Fruit fly (Drosophila melanogaster): Measurements from ENCODE around the gene Toll-9.

The Toll-9 gene

DNA sequence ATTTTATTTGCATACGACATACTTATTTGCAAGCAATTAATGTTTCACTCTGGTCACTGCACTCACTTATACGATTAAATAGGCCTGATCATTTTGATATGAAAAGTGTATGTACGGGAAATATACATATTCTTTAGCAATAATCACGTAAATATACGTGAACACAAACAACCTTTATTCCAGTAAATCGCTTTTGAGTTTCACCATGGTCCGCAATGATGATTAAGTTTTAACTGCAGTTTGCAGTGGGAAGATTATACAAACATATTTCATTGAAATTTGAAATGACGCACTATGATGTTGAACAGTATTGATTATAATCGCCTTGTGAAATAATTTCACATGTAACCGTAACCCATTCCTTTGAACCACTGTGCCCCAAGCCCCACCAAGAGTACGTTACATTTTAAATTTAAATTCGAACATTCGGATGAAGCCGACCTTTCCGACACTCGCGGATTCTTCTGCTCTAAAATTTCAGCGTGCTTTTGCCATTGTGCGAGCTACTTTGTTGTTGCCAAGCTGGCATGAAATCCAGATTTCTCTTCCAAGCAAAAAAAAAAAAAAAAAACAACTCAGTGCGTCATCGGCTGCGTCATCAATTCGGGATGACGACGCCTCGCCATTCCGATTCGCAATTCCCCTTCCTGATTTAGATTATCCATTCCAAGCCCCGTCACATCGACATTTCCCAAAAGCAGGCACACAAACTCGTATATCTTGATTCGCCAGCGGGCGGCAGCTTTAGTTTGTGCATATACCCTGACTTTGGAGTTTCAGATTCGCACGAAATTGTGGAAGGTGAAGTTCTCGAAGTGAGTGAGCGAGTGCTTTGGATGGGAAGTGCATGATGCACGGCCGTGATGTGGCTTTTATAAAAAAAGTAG is 37.2 kb upstream of the Toll-9 start (continued):
- TF ChIP-seq CG9139 (GFP tag; optimal IDR thresholded peaks at IDR 0.05) (peak; percentile 0), CG15336 (GFP tag; IDR thresholded peaks at IDR 0.05) (no peak; the same call in 1 of the 2 replicates), CG31627 (GFP tag; optimal IDR thresholded peaks at IDR 0.05) (peak; percentile 83), Blimp-1 (GFP tag; optimal IDR thresholded peaks at IDR 0.05) (peak; percentile 62), Hr39 (GFP tag; optimal IDR thresholded peaks at IDR 0.05) (peak; percentile 81), dsx (GFP tag; optimal IDR thresholded peaks at IDR 0.05; ENCODE audit: poor library complexity, severe bottlenecking) (peak; percentile 97), Gug (GFP tag; IDR thresholded peaks at IDR 0.05) (no peak), CG6808 (GFP tag; optimal IDR thresholded peaks at IDR 0.05) (peak; percentile 80), achi (GFP tag; optimal IDR thresholded peaks at IDR 0.05) (peak; percentile 39), Met (GFP tag; optimal IDR thresholded peaks at IDR 0.05) (peak; percentile 82), Sox14 (GFP tag; optimal IDR thresholded peaks at IDR 0.05) (peak; percentile 61), svp (GFP tag) (peak; percentile 93), CG6792 (GFP tag; optimal IDR thresholded peaks at IDR 0.05) (peak; percentile 60), Sox102F (GFP tag; optimal IDR thresholded peaks at IDR 0.05) (peak; percentile 51), Ets21C (GFP tag; optimal IDR thresholded peaks at IDR 0.05) (peak; percentile 74), ss (GFP tag; optimal IDR thresholded peaks at IDR 0.05) (peak; percentile 56 to 79), acj6 (GFP tag; optimal IDR thresholded peaks at IDR 0.05) (peak; percentile 57), CG16779 (tag; optimal IDR thresholded peaks at IDR 0.05) (peak; percentile 40), Eip78C (GFP tag) (peak; percentile 93), CG34406 (GFP tag; optimal IDR thresholded peaks at IDR 0.05) (peak; percentile 63), OdsH (GFP tag; optimal IDR thresholded peaks at IDR 0.05) (peak; percentile 63), CG6276 (GFP tag; optimal IDR thresholded peaks at IDR 0.05) (peak; percentile 5)

DNA sequence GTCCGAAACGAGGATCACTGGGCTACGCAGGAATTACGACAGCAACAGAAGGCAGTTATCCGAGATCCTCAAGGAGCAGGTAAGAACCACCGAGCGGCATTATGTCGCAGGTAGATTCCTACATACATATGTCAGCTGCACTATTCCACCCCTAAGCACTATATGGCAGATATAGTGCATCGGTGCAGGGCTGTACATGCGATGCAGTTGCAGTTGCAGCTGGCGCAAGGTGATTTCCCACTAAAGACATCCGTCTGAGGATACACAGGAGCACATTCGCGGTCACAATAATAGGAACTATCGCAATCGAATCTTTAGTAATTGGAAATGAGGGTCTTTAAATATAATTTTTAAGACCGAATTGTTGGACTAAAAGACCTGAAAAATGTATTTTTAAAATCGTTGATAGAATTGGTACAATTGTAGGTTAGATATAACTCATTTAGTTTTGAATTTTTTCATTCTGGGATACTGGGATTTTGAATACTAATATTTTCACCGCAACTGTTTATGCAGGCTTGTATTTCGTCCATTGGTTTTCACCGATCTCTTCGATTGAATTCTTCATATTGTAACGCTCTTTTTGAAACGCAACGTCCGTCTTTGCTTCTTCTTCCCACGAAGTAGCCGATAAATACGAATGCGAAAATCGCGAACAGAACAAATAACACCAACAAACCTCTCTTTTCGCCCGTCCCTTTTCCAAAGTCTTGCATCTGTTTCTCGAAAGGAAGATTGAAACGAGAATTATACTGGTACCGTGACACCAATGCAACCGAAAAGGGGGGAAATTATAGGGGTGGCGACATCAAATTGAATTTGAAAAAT is 36.4 kb upstream of the Toll-9 start:
- no peak for TF ChIP-seq Lpt (GFP tag; optimal IDR thresholded peaks at IDR 0.05)
- peak; percentile 54 for TF ChIP-seq esn (GFP tag; optimal IDR thresholded peaks at IDR 0.05)
- peak; percentile 76 for TF ChIP-seq CG6808 (GFP tag; optimal IDR thresholded peaks at IDR 0.05)
- TF ChIP-seq cyc (GFP tag; optimal IDR thresholded peaks at IDR 0.05): peak; percentile 53
- no peak for TF ChIP-seq eg (GFP tag; IDR thresholded peaks at IDR 0.05)
- no peak for TF ChIP-seq Hr4 (GFP tag; optimal IDR thresholded peaks at IDR 0.05)
- peak; percentile 68 for TF ChIP-seq lz (GFP tag; optimal IDR thresholded peaks at IDR 0.05)
- TF ChIP-seq CG31627 (GFP tag; optimal IDR thresholded peaks at IDR 0.05): peak; percentile 64
- TF ChIP-seq dac (GFP tag; optimal IDR thresholded peaks at IDR 0.05): no peak
- no peak for TF ChIP-seq Blimp-1 (GFP tag; optimal IDR thresholded peaks at IDR 0.05)
- TF ChIP-seq topi (GFP tag; optimal IDR thresholded peaks at IDR 0.05): peak; percentile 60
- TF ChIP-seq Smox (GFP tag; optimal IDR thresholded peaks at IDR 0.05): peak; percentile 72
- TF ChIP-seq CG9139 (GFP tag; optimal IDR thresholded peaks at IDR 0.05): peak; percentile 73
- no peak for TF ChIP-seq Gug (GFP tag; IDR thresholded peaks at IDR 0.05)
- TF ChIP-seq vri (GFP tag; optimal IDR thresholded peaks at IDR 0.05): peak; percentile 49
- TF ChIP-seq Hr38 (GFP tag; optimal IDR thresholded peaks at IDR 0.05): no peak
- TF ChIP-seq CG6276 (GFP tag; optimal IDR thresholded peaks at IDR 0.05): no peak
- TF ChIP-seq Ets21C (GFP tag; optimal IDR thresholded peaks at IDR 0.05): peak; percentile 46
- peak; percentile 17 for TF ChIP-seq net (GFP tag; optimal IDR thresholded peaks at IDR 0.05)
- TF ChIP-seq Met (GFP tag; optimal IDR thresholded peaks at IDR 0.05): peak; percentile 62
- TF ChIP-seq Hr39 (GFP tag; optimal IDR thresholded peaks at IDR 0.05): peak; percentile 70
- TF ChIP-seq fkh (GFP tag; optimal IDR thresholded peaks at IDR 0.05): no peak
- peak; percentile 56 for TF ChIP-seq CG3919 (GFP tag; optimal IDR thresholded peaks at IDR 0.05)
- peak; percentile 51 for TF ChIP-seq Sox102F (GFP tag; optimal IDR thresholded peaks at IDR 0.05)
- peak; percentile 91 for TF ChIP-seq Eip78C (GFP tag)
- peak; percentile 25; the same call in 1 of the 2 replicates for TF ChIP-seq CG15336 (GFP tag; IDR thresholded peaks at IDR 0.05)
- peak; percentile 66 for TF ChIP-seq OdsH (GFP tag; optimal IDR thresholded peaks at IDR 0.05)
- peak; percentile 85 for TF ChIP-seq CG3032 (tag; optimal IDR thresholded peaks at IDR 0.05)
- peak; percentile 65 for TF ChIP-seq pdm3 (GFP tag; optimal IDR thresholded peaks at IDR 0.05)
- TF ChIP-seq CG16779 (tag; optimal IDR thresholded peaks at IDR 0.05): peak; percentile 28
- no peak for TF ChIP-seq CG11294 (GFP tag; IDR thresholded peaks at IDR 0.05)
- TF ChIP-seq dsx (GFP tag; optimal IDR thresholded peaks at IDR 0.05; ENCODE audit: poor library complexity, severe bottlenecking): peak; percentile 86
- peak; percentile 73 for TF ChIP-seq acj6 (GFP tag; optimal IDR thresholded peaks at IDR 0.05)
- peak; percentile 24 for TF ChIP-seq Sox15 (GFP tag; optimal IDR thresholded peaks at IDR 0.05)
- peak; percentile 73 for TF ChIP-seq spab (GFP tag; optimal IDR thresholded peaks at IDR 0.05)
- peak; percentile 72 for TF ChIP-seq CG6792 (GFP tag; optimal IDR thresholded peaks at IDR 0.05)
- peak; percentile 80 for TF ChIP-seq svp (GFP tag)
- TF ChIP-seq achi (GFP tag; optimal IDR thresholded peaks at IDR 0.05): peak; percentile 66
- TF ChIP-seq CG8319 (GFP tag; optimal IDR thresholded peaks at IDR 0.05): peak; percentile 34
- no peak for TF ChIP-seq CG4318 (GFP tag; optimal IDR thresholded peaks at IDR 0.05)
